Worm (Caenorhabditis elegans) whole organism, L4 larva: ENCODE measurements around the gene pqn-29.

Source experiments
- F10B5.3 ChIP-seq: sonication (generic microtip); optimal IDR thresholded peaks from 2 replicates; lab custom pipeline; 2016; ENCODE audit warnings: mild to moderate bottlenecking, missing genetic modification characterization, missing compliant biosample characterization
- F26F4.8 ChIP-seq: fragments of 200-800 bp; sonication (Bioruptor generic); conservative IDR thresholded peaks from 2 replicates; pipeline ENCODE4 v1.3.6; 2022; ENCODE audit warnings: missing genetic modification characterization, missing compliant biosample characterization
- F37D6.2 ChIP-seq: sonication (generic microtip); optimal IDR thresholded peaks from 2 replicates; lab custom pipeline; 2016; ENCODE audit warnings: mild to moderate bottlenecking, missing genetic modification characterization, missing compliant biosample characterization
- F44E2.7 ChIP-seq: fragments of 200-800 bp; sonication (Bioruptor generic); IDR thresholded peaks from 2 replicates; pipeline ENCODE4 v2.1.2; 2022; ENCODE audit warnings: missing genetic modification characterization, missing compliant biosample characterization
- T26A8.4 ChIP-seq: fragments of 200-800 bp; sonication (Bioruptor generic); IDR thresholded peaks from 2 replicates; pipeline ENCODE4 v1.3.6; 2022; ENCODE audit warnings: missing genetic modification characterization, missing compliant biosample characterization
- Y105C5A.15 ChIP-seq: fragments of 200-800 bp; sonication (Bioruptor generic); IDR thresholded peaks from 2 replicates; pipeline ENCODE4 v1.3.6; 2022; ENCODE audit warnings: missing genetic modification characterization, missing compliant biosample characterization
- Y75B8A.6 ChIP-seq: fragments of 200-800 bp; sonication (Bioruptor generic); IDR thresholded peaks from 2 replicates; pipeline ENCODE4 v1.3.6; 2022; ENCODE audit warnings: missing genetic modification reagents, missing genetic modification characterization, missing compliant biosample characterization
- ZK337.2 ChIP-seq: fragments of 200-800 bp; sonication (Bioruptor generic); IDR thresholded peaks from 2 replicates; pipeline ENCODE4 v1.3.6; 2022; ENCODE audit warnings: missing genetic modification reagents, missing genetic modification characterization, missing compliant biosample characterization
- aly-2 ChIP-seq: sonication (generic microtip); optimal IDR thresholded peaks from 2 replicates; lab custom pipeline; 2018; ENCODE audit warnings: missing biosample characterization, missing genetic modification characterization
- ama-1 ChIP-seq: fragments of 150-350 bp; optimal IDR thresholded peaks from 2 replicates; lab custom pipeline; 2014; ENCODE audit warnings: inconsistent platforms, mixed read lengths
- arid-1 ChIP-seq: fragments of 200-800 bp; sonication (Bioruptor generic); conservative IDR thresholded peaks from 2 replicates; pipeline ENCODE4 v1.3.6; 2022; ENCODE audit warnings: missing genetic modification reagents, missing genetic modification characterization, missing compliant biosample characterization
- ceh-44 ChIP-seq: fragments of 200-800 bp; sonication (Bioruptor generic); IDR thresholded peaks from 2 replicates; pipeline ENCODE4 v1.3.6; 2022; ENCODE audit warnings: missing genetic modification reagents, missing genetic modification characterization, missing compliant biosample characterization
- ceh-62 ChIP-seq: sonication (generic microtip); optimal IDR thresholded peaks from 2 replicates; lab custom pipeline; 2017; ENCODE audit warnings: missing biosample characterization, missing genetic modification characterization
- ceh-82 ChIP-seq: sonication (generic microtip); optimal IDR thresholded peaks from 2 replicates; lab custom pipeline; 2017; ENCODE audit warnings: missing biosample characterization, missing genetic modification characterization
- cey-2 ChIP-seq: sonication (generic microtip); optimal IDR thresholded peaks from 3 replicates; lab custom pipeline; 2017; ENCODE audit warnings: missing genetic modification characterization, mild to moderate bottlenecking, missing compliant biosample characterization, antibody characterized with exemption, borderline replicate concordance; ENCODE audit not compliant: insufficient read depth
- ctbp-1 ChIP-seq: fragments of 200-800 bp; sonication (Bioruptor generic); IDR thresholded peaks from 2 replicates; pipeline ENCODE4 v1.3.6; 2022; ENCODE audit warnings: missing genetic modification reagents, missing genetic modification characterization, missing compliant biosample characterization
- daf-16 ChIP-seq, 3 experiments: sonication (generic microtip); optimal IDR thresholded peaks; 2 replicates each; lab custom pipeline; 2016 to 2017; ENCODE audit warnings: missing genetic modification characterization in 3 of 3, missing genetic modification reagents in 3 of 3, mild to moderate bottlenecking in 2 of 3, missing compliant biosample characterization in 2 of 3, missing biosample characterization in 1 of 3, moderate library complexity in 1 of 3
- daf-19 ChIP-seq: fragments of 200-800 bp; sonication (Bioruptor generic); conservative IDR thresholded peaks from 2 replicates; pipeline ENCODE4 v1.3.6; 2022; ENCODE audit warnings: missing genetic modification characterization, missing compliant biosample characterization
- daf-8 ChIP-seq: fragments of 200-800 bp; sonication (Bioruptor generic); IDR thresholded peaks from 2 replicates; pipeline ENCODE4 v1.3.6; 2022; ENCODE audit warnings: missing genetic modification characterization, missing compliant biosample characterization
- dpl-1 ChIP-seq: fragments of 150-350 bp; optimal IDR thresholded peaks from 2 replicates; lab custom pipeline; 2014; ENCODE audit warnings: missing biosample characterization, missing genetic modification reagents, missing genetic modification characterization
- dve-1 ChIP-seq: sonication (generic microtip); optimal IDR thresholded peaks from 2 replicates; lab custom pipeline; 2017; ENCODE audit warnings: antibody characterized with exemption, mild to moderate bottlenecking, missing genetic modification characterization, missing compliant biosample characterization; ENCODE audit not compliant: insufficient read depth
- fkh-10 ChIP-seq: fragments of 150-350 bp; optimal IDR thresholded peaks from 2 replicates; lab custom pipeline; 2014; ENCODE audit warnings: missing biosample characterization, missing genetic modification reagents, missing genetic modification characterization
- fos-1 ChIP-seq: fragments of 150-350 bp; optimal IDR thresholded peaks from 2 replicates; lab custom pipeline; 2014; ENCODE audit warnings: missing biosample characterization, missing genetic modification characterization
- gei-8 ChIP-seq: fragments of 200-800 bp; sonication (Bioruptor generic); optimal IDR thresholded peaks from 2 replicates; lab custom pipeline; 2018; ENCODE audit warnings: mild to moderate bottlenecking, missing genetic modification characterization, missing compliant biosample characterization
- hlh-11 ChIP-seq: fragments of 200-800 bp; sonication (Bioruptor generic); optimal IDR thresholded peaks from 2 replicates; lab custom pipeline; 2018; ENCODE audit warnings: mild to moderate bottlenecking, missing genetic modification characterization, missing compliant biosample characterization
- hlh-30 ChIP-seq: sonication (generic microtip); optimal IDR thresholded peaks from 2 replicates; lab custom pipeline; 2017; ENCODE audit warnings: antibody characterized with exemption, mild to moderate bottlenecking, missing genetic modification characterization, missing compliant biosample characterization; ENCODE audit not compliant: insufficient read depth
- hmg-1.1 ChIP-seq: fragments of 200-800 bp; sonication (Bioruptor generic); IDR thresholded peaks from 2 replicates; pipeline ENCODE4 v1.3.6; 2022; ENCODE audit warnings: missing genetic modification reagents, missing genetic modification characterization, missing compliant biosample characterization
- lin-38 ChIP-seq: fragments of 200-800 bp; sonication (Bioruptor generic); IDR thresholded peaks from 2 replicates; pipeline ENCODE4 v1.3.6; 2022; ENCODE audit warnings: missing genetic modification reagents, missing genetic modification characterization, missing compliant biosample characterization
- madf-9 ChIP-seq: fragments of 200-800 bp; sonication (Bioruptor generic); conservative IDR thresholded peaks from 2 replicates; pipeline ENCODE4 v1.3.6; 2022; ENCODE audit warnings: missing genetic modification reagents, missing genetic modification characterization, missing compliant biosample characterization
- mep-1 ChIP-seq: fragments of 150-350 bp; sonication (generic microtip); optimal IDR thresholded peaks from 3 replicates; lab custom pipeline; 2014; ENCODE audit warnings: missing biosample characterization, missing genetic modification characterization
- mes-2 ChIP-seq: sonication (generic microtip); optimal IDR thresholded peaks from 2 replicates; lab custom pipeline; 2016; ENCODE audit warnings: missing genotype, mild to moderate bottlenecking, missing genetic modification characterization, missing compliant biosample characterization; ENCODE audit not compliant: poor library complexity, severe bottlenecking
- mxl-2 ChIP-seq: fragments of 200-800 bp; sonication (Bioruptor generic); conservative IDR thresholded peaks from 2 replicates; pipeline ENCODE4 v1.3.6; 2022; ENCODE audit warnings: missing genetic modification reagents, missing genetic modification characterization, missing compliant biosample characterization
- nhr-102 ChIP-seq: sonication (generic microtip); optimal IDR thresholded peaks from 2 replicates; lab custom pipeline; 2016; ENCODE audit warnings: mild to moderate bottlenecking, missing genetic modification characterization, moderate library complexity, missing compliant biosample characterization
- nhr-237 ChIP-seq: sonication (generic microtip); optimal IDR thresholded peaks from 2 replicates; lab custom pipeline; 2017; ENCODE audit warnings: missing biosample characterization, missing genetic modification characterization
- nhr-28 ChIP-seq: fragments of 150-350 bp; optimal IDR thresholded peaks from 2 replicates; lab custom pipeline; 2014; ENCODE audit warnings: missing biosample characterization, missing genetic modification characterization
- nhr-42 ChIP-seq: fragments of 200-800 bp; sonication (Bioruptor generic); IDR thresholded peaks from 2 replicates; pipeline ENCODE4 v1.3.6; 2022; ENCODE audit warnings: missing genetic modification characterization, missing compliant biosample characterization
- nhr-76 ChIP-seq: fragments of 150-350 bp; optimal IDR thresholded peaks from 2 replicates; lab custom pipeline; 2014; ENCODE audit warnings: missing biosample characterization, missing genetic modification characterization
- nhr-77 ChIP-seq: fragments of 150-350 bp; optimal IDR thresholded peaks from 2 replicates; lab custom pipeline; 2014; ENCODE audit warnings: missing biosample characterization, missing genetic modification characterization
- pha-4 ChIP-seq, 2 experiments: fragments of 150-350 bp in 1 of 2; fragments of 200-800 bp in 1 of 2; sonication (Bioruptor generic) in 1 of 2; IDR thresholded peaks in 1 of 2; optimal IDR thresholded peaks in 1 of 2; 2 replicates each; pipeline versions ENCODE4 v1.3.6 to Lab custom; 2014 to 2022; ENCODE audit warnings: missing genetic modification characterization in 2 of 2, missing genetic modification reagents in 2 of 2, missing biosample characterization in 1 of 2, missing compliant biosample characterization in 1 of 2
- php-3 ChIP-seq: fragments of 200-800 bp; sonication (Bioruptor generic); IDR thresholded peaks from 2 replicates; pipeline ENCODE4 v1.3.6; 2022; ENCODE audit warnings: missing genetic modification reagents, missing genetic modification characterization, missing compliant biosample characterization
- rbr-2 ChIP-seq: sonication (generic microtip); optimal IDR thresholded peaks from 2 replicates; lab custom pipeline; 2016; ENCODE audit warnings: missing genotype, missing genetic modification characterization, missing compliant biosample characterization
- sdz-12 ChIP-seq: fragments of 200-800 bp; sonication (Bioruptor generic); optimal IDR thresholded peaks from 2 replicates; lab custom pipeline; 2018; ENCODE audit warnings: mild to moderate bottlenecking, missing genetic modification characterization, missing compliant biosample characterization
- set-16 ChIP-seq: fragments of 200-800 bp; sonication (Bioruptor generic); IDR thresholded peaks from 2 replicates; pipeline ENCODE4 v1.3.6; 2022; ENCODE audit warnings: missing genetic modification reagents, missing genetic modification characterization, missing compliant biosample characterization
- snpc-4 ChIP-seq: fragments of 150-350 bp; optimal IDR thresholded peaks from 2 replicates; lab custom pipeline; 2014; ENCODE audit warnings: missing biosample characterization, missing genetic modification characterization
- tag-97 ChIP-seq: fragments of 200-800 bp; sonication (Bioruptor generic); IDR thresholded peaks from 2 replicates; pipeline ENCODE4 v1.3.6; 2022; ENCODE audit warnings: missing genetic modification characterization, missing compliant biosample characterization
- unc-62 ChIP-seq, 3 experiments: fragments of 150-350 bp in 1 of 3; sonication (generic microtip); optimal IDR thresholded peaks in 2 of 3; peaks in 1 of 3; 1 replicate in 1 of 3; 2 replicates in 2 of 3; lab custom pipeline; 2014 to 2017; ENCODE audit warnings: missing biosample characterization in 3 of 3, missing genetic modification characterization in 3 of 3, missing genetic modification reagents in 3 of 3, missing genotype in 1 of 3
- zag-1 ChIP-seq: fragments of 150-350 bp; optimal IDR thresholded peaks from 2 replicates; lab custom pipeline; 2014; ENCODE audit warnings: missing biosample characterization, missing genetic modification characterization
- zfp-2 ChIP-seq: sonication (generic microtip); optimal IDR thresholded peaks from 2 replicates; lab custom pipeline; 2016; ENCODE audit warnings: mild to moderate bottlenecking, missing genetic modification characterization, missing compliant biosample characterization
- ztf-7 ChIP-seq: fragments of 150-350 bp; optimal IDR thresholded peaks from 2 replicates; lab custom pipeline; 2014; ENCODE audit warnings: missing biosample characterization, missing genetic modification characterization

pqn-29 gene

ce11 chrIII:4612334-4612953 lies 33.7 kb downstream of the pqn-29 start, which contains the start of gene sel-2:
TSS of gene sel-2 (minus strand) at chrIII:4612384.
- TF ChIP-seq dve-1 (tag; lab: Kevin White, UChicago) (no peak), aly-2 (no peak), mxl-2 (GFP tag; lab: Robert Waterston, UW) (no peak), nhr-77 (no peak), ztf-7 (tag; lab: Kevin White, UChicago) (no peak), zag-1 (no peak), fkh-10 (GFP tag; lab: Kevin White, UChicago) (peak; percentile 78), tag-97 (GFP tag; lab: Robert Waterston, UW) (no peak), mes-2 (tag; lab: Kevin White, UChicago) (peak; percentile 8), lin-38 (GFP tag; lab: Robert Waterston, UW) (no peak), set-16 (GFP tag; lab: Robert Waterston, UW) (no peak), ceh-62 (tag; lab: Kevin White, UChicago) (no peak), rbr-2 (peak; percentile 31), F44E2.7 (GFP tag; lab: Robert Waterston, UW) (no peak), ZK337.2 (GFP tag; lab: Robert Waterston, UW) (no peak), ctbp-1 (GFP tag; lab: Robert Waterston, UW) (no peak), nhr-237 (tag; lab: Kevin White, UChicago) (no peak), daf-19 (GFP tag; lab: Robert Waterston, UW) (no peak), nhr-28 (tag; lab: Kevin White, UChicago) (peak; percentile 34), pha-4 (GFP tag; IDR thresholded peaks at IDR 0.05; lab: Robert Waterston, UW) (no peak), pha-4 (tag; optimal IDR thresholded peaks at IDR 0.05; lab: Kevin White, UChicago) (no peak), zfp-2 (tag; lab: Kevin White, UChicago) (no peak), ceh-82 (tag; lab: Kevin White, UChicago) (no peak), unc-62 (GFP tag; optimal IDR thresholded peaks at IDR 0.05 in 1 of 2; lab: Kevin White, UChicago) (peak in 1 of 2 experiments; percentile 34), unc-62 (tag; optimal IDR thresholded peaks at IDR 0.05; lab: Kevin White, UChicago) (no peak), F37D6.2 (tag; lab: Kevin White, UChicago) (no peak), F10B5.3 (tag; lab: Kevin White, UChicago) (no peak), nhr-102 (tag; lab: Kevin White, UChicago) (no peak), hlh-30 (tag; lab: Kevin White, UChicago) (peak; percentile 11), arid-1 (GFP tag; lab: Robert Waterston, UW) (no peak), sdz-12 (GFP tag; lab: Kevin White, UChicago) (no peak), F26F4.8 (GFP tag; lab: Robert Waterston, UW) (no peak), gei-8 (no peak), dpl-1 (GFP tag; lab: Kevin White, UChicago) (no peak), snpc-4 (tag; lab: Kevin White, UChicago) (no peak), ceh-44 (GFP tag; lab: Robert Waterston, UW) (no peak), T26A8.4 (no peak), ama-1 (no peak), mep-1 (peak; percentile 25), nhr-42 (no peak), cey-2 (tag; lab: Kevin White, UChicago) (no peak), Y75B8A.6 (GFP tag; lab: Robert Waterston, UW) (no peak), Y105C5A.15 (GFP tag; lab: Robert Waterston, UW) (no peak), hlh-11 (tag; lab: Kevin White, UChicago) (no peak), hmg-1.1 (GFP tag; lab: Robert Waterston, UW) (no peak), daf-8 (GFP tag; lab: Robert Waterston, UW) (no peak), php-3 (GFP tag; lab: Robert Waterston, UW) (no peak), daf-16 (GFP tag; optimal IDR thresholded peaks at IDR 0.05; lab: Kevin White, UChicago) (no peak), daf-16 (tag; optimal IDR thresholded peaks at IDR 0.05; lab: Kevin White, UChicago) (peak; percentile 60), nhr-76 (tag; lab: Kevin White, UChicago) (no peak), madf-9 (GFP tag; lab: Robert Waterston, UW) (no peak), fos-1 (no peak)
